Fruit fly (Drosophila melanogaster): ENCODE measurements around the gene CG16964.
A peak's percentile ranks its signal among the peaks of the same experiment; 100 is the strongest.

CG16964 gene

dm6 chr2L:11968581-11969272 is 21.0 kb downstream of the CG16964 start (continued):
- TF ChIP-seq fru (GFP tag; optimal IDR thresholded peaks at IDR 0.05) (peak; percentile 48), Hr78 (GFP tag; optimal IDR thresholded peaks at IDR 0.05) (no peak), HLH106 (tag; optimal IDR thresholded peaks at IDR 0.05) (peak; percentile 39), Hnf4 (GFP tag; optimal IDR thresholded peaks at IDR 0.05) (peak; percentile 36), CrebA (GFP tag; optimal IDR thresholded peaks at IDR 0.05; ENCODE audit: borderline replicate concordance) (no peak), sage (GFP tag; optimal IDR thresholded peaks at IDR 0.05) (no peak), CG9705 (GFP tag; optimal IDR thresholded peaks at IDR 0.05) (peak; percentile 5)

- no peak for TF ChIP-seq Rel (GFP tag; optimal IDR thresholded peaks at IDR 0.05)
- peak; percentile 73 for TF ChIP-seq Rel (tag; optimal IDR thresholded peaks at IDR 0.05)
- TF ChIP-seq OdsH (GFP tag; optimal IDR thresholded peaks at IDR 0.05): no peak
Observed at dm6 chr2L:11969424-11969823, 21.7 kb downstream of the CG16964 start.

- TF ChIP-seq Hr78 (GFP tag; optimal IDR thresholded peaks at IDR 0.05) (no peak), foxo (GFP tag; optimal IDR thresholded peaks at IDR 0.05) (no peak), Mio (GFP tag; optimal IDR thresholded peaks at IDR 0.05) (no peak), dsf (GFP tag; optimal IDR thresholded peaks at IDR 0.05; ENCODE audit: borderline replicate concordance) (no peak)
Observed at dm6 chr2L:11970343-11970742, 22.6 kb downstream of the CG16964 start.

dm6 chr2L:11970853-11971397 is 23.2 kb downstream of the CG16964 start:
- TF ChIP-seq Hr83 (GFP tag; optimal IDR thresholded peaks at IDR 0.05; ENCODE audit: poor library complexity, severe bottlenecking) (peak; percentile 83), dsf (GFP tag; optimal IDR thresholded peaks at IDR 0.05; ENCODE audit: borderline replicate concordance) (no peak), HLH106 (tag; optimal IDR thresholded peaks at IDR 0.05) (peak; percentile 24), tai (GFP tag; optimal IDR thresholded peaks at IDR 0.05) (no peak), Mio (GFP tag; optimal IDR thresholded peaks at IDR 0.05) (no peak), fru (GFP tag; optimal IDR thresholded peaks at IDR 0.05) (peak; percentile 51), N (GFP tag; optimal IDR thresholded peaks at IDR 0.05) (no peak), dl (GFP tag; optimal IDR thresholded peaks at IDR 0.05; ENCODE audit: insufficient read depth in 1 of 2, partially characterized antibody in 2 of 2) (peak; percentile 56 to 82), Abd-B (GFP tag; optimal IDR thresholded peaks at IDR 0.05) (no peak), Dfd (GFP tag; optimal IDR thresholded peaks at IDR 0.05) (no peak), br (GFP tag; optimal IDR thresholded peaks at IDR 0.05) (peak; percentile 44), pan (optimal IDR thresholded peaks at IDR 0.05) (no peak), GATAd (GFP tag; optimal IDR thresholded peaks at IDR 0.05) (no peak), Dif (GFP tag; optimal IDR thresholded peaks at IDR 0.05; ENCODE audit: partially characterized antibody) (peak; percentile 84), usp (GFP tag; optimal IDR thresholded peaks at IDR 0.05) (no peak), lola (GFP tag; optimal IDR thresholded peaks at IDR 0.05) (no peak), sv (GFP tag; optimal IDR thresholded peaks at IDR 0.05) (no peak), Sp1 (GFP tag; optimal IDR thresholded peaks at IDR 0.05) (peak; percentile 46), rgr (GFP tag; optimal IDR thresholded peaks at IDR 0.05) (peak; percentile 50), woc (GFP tag; optimal IDR thresholded peaks at IDR 0.05) (no peak), Hr78 (GFP tag; optimal IDR thresholded peaks at IDR 0.05) (no peak), dmrt93B (GFP tag; optimal IDR thresholded peaks at IDR 0.05) (no peak), h (GFP tag; optimal IDR thresholded peaks at IDR 0.05) (peak; percentile 75), CG32264 (GFP tag; optimal IDR thresholded peaks at IDR 0.05) (peak; percentile 24), Rel (GFP tag; optimal IDR thresholded peaks at IDR 0.05) (no peak), Rel (tag; optimal IDR thresholded peaks at IDR 0.05) (peak; percentile 69), Hnf4 (GFP tag; optimal IDR thresholded peaks at IDR 0.05) (no peak), foxo (GFP tag; optimal IDR thresholded peaks at IDR 0.05) (peak in 1 of 2 experiments; percentile 34), sage (GFP tag; optimal IDR thresholded peaks at IDR 0.05) (no peak), psq (GFP tag; optimal IDR thresholded peaks at IDR 0.05) (peak; percentile 7), Vsx2 (GFP tag; optimal IDR thresholded peaks at IDR 0.05; ENCODE audit: partially characterized antibody) (peak; percentile 81), CrebA (GFP tag; optimal IDR thresholded peaks at IDR 0.05; ENCODE audit: borderline replicate concordance) (no peak), jim (GFP tag; optimal IDR thresholded peaks at IDR 0.05) (peak; percentile 59), Myc (optimal IDR thresholded peaks at IDR 0.05) (no peak), ey (GFP tag; optimal IDR thresholded peaks at IDR 0.05) (no peak), CG9705 (GFP tag; optimal IDR thresholded peaks at IDR 0.05) (no peak), OdsH (GFP tag; optimal IDR thresholded peaks at IDR 0.05) (peak; percentile 20), Jra (GFP tag; optimal IDR thresholded peaks at IDR 0.05) (peak; percentile 46), brk (GFP tag; optimal IDR thresholded peaks at IDR 0.05) (no peak)
